Worm (Caenorhabditis elegans) whole organism, L2 larva: Measurements from ENCODE around the gene D1079.1.

Experiments
- C34F6.9 ChIP-seq: fragments of 150-350 bp; optimal IDR thresholded peaks from 2 replicates; lab custom pipeline; 2014; ENCODE audit warnings: missing biosample characterization, missing genetic modification characterization
- Y55F3AM.14 ChIP-seq: fragments of 200-800 bp; sonication (Bioruptor generic); optimal IDR thresholded peaks from 2 replicates; lab custom pipeline; 2018; ENCODE audit warnings: mild to moderate bottlenecking, missing genetic modification characterization, missing compliant biosample characterization
- alr-1 ChIP-seq: fragments of 150-350 bp; optimal IDR thresholded peaks from 2 replicates; lab custom pipeline; 2014; ENCODE audit warnings: missing biosample characterization, missing genetic modification characterization
- ama-1 ChIP-seq: fragments of 150-350 bp; optimal IDR thresholded peaks from 2 replicates; lab custom pipeline; 2018; ENCODE audit warnings: inconsistent platforms
- blmp-1 ChIP-seq: sonication (generic microtip); optimal IDR thresholded peaks from 2 replicates; lab custom pipeline; 2017; ENCODE audit warnings: missing genetic modification characterization, mild to moderate bottlenecking, missing compliant biosample characterization, antibody characterized with exemption, moderate library complexity; ENCODE audit not compliant: insufficient read depth
- ceh-82 ChIP-seq: fragments of 150-350 bp; optimal IDR thresholded peaks from 2 replicates; lab custom pipeline; 2014; ENCODE audit warnings: missing biosample characterization, missing genetic modification characterization
- crh-2 ChIP-seq: sonication (generic microtip); optimal IDR thresholded peaks from 2 replicates; lab custom pipeline; 2017; ENCODE audit warnings: missing biosample characterization, missing genetic modification characterization
- dmd-4 ChIP-seq: sonication (generic microtip); optimal IDR thresholded peaks from 2 replicates; lab custom pipeline; 2017; ENCODE audit warnings: missing biosample characterization, missing genetic modification characterization
- egl-27 ChIP-seq: sonication (generic microtip); optimal IDR thresholded peaks from 3 replicates; lab custom pipeline; 2017; ENCODE audit warnings: missing biosample characterization, missing genetic modification reagents, missing genetic modification characterization
- elt-1 ChIP-seq: fragments of 150-350 bp; optimal IDR thresholded peaks from 2 replicates; lab custom pipeline; 2014; ENCODE audit warnings: missing biosample characterization, missing genetic modification characterization
- fos-1 ChIP-seq: fragments of 150-350 bp; optimal IDR thresholded peaks from 2 replicates; lab custom pipeline; 2014; ENCODE audit warnings: missing biosample characterization, missing genetic modification characterization
- gmeb-1 ChIP-seq: fragments of 150-350 bp; optimal IDR thresholded peaks from 2 replicates; lab custom pipeline; 2014; ENCODE audit warnings: missing biosample characterization, missing genetic modification characterization
- lin-13 ChIP-seq: fragments of 150-350 bp; optimal IDR thresholded peaks from 2 replicates; lab custom pipeline; 2014; ENCODE audit warnings: missing biosample characterization, missing genetic modification reagents, missing genetic modification characterization
- lin-39 ChIP-seq: fragments of 150-350 bp; optimal IDR thresholded peaks from 2 replicates; lab custom pipeline; 2014; ENCODE audit warnings: missing biosample characterization, missing genetic modification reagents, missing genetic modification characterization
- mab-5 ChIP-seq: fragments of 150-350 bp; optimal IDR thresholded peaks from 2 replicates; lab custom pipeline; 2014; ENCODE audit warnings: missing biosample characterization, missing genetic modification characterization
- mbf-1 ChIP-seq: sonication (generic microtip); optimal IDR thresholded peaks from 2 replicates; lab custom pipeline; 2017; ENCODE audit warnings: missing biosample characterization, missing genetic modification characterization
- mdl-1 ChIP-seq, 2 experiments: fragments of 150-350 bp in 1 of 2; sonication (generic microtip) in 1 of 2; optimal IDR thresholded peaks; 2 replicates each; lab custom pipeline; 2017; ENCODE audit warnings: missing biosample characterization in 2 of 2, missing genetic modification characterization in 2 of 2
- nhr-12 ChIP-seq: fragments of 150-350 bp; optimal IDR thresholded peaks from 2 replicates; lab custom pipeline; 2014; ENCODE audit warnings: missing biosample characterization, missing genetic modification characterization
- nhr-129 ChIP-seq: fragments of 150-350 bp; optimal IDR thresholded peaks from 2 replicates; lab custom pipeline; 2014; ENCODE audit warnings: missing biosample characterization, missing genetic modification characterization
- nhr-25 ChIP-seq: fragments of 150-350 bp; sonication (generic microtip); optimal IDR thresholded peaks from 3 replicates; lab custom pipeline; 2014; ENCODE audit warnings: missing biosample characterization, missing genetic modification characterization
- nhr-77 ChIP-seq: fragments of 150-350 bp; optimal IDR thresholded peaks from 2 replicates; lab custom pipeline; 2014; ENCODE audit warnings: missing biosample characterization, missing genetic modification characterization
- peb-1 ChIP-seq: fragments of 150-350 bp; optimal IDR thresholded peaks from 2 replicates; lab custom pipeline; 2014; ENCODE audit warnings: missing biosample characterization, missing genetic modification characterization
- sem-4 ChIP-seq: fragments of 150-350 bp; optimal IDR thresholded peaks from 2 replicates; lab custom pipeline; 2014; ENCODE audit warnings: missing biosample characterization, missing genetic modification reagents, missing genetic modification characterization
- sma-3 ChIP-seq: sonication (generic microtip); optimal IDR thresholded peaks from 2 replicates; lab custom pipeline; 2016; ENCODE audit warnings: missing genetic modification reagents, missing genetic modification characterization, missing compliant biosample characterization
- sma-9 ChIP-seq, 2 experiments: fragments of 150-350 bp in 1 of 2; sonication (generic microtip) in 1 of 2; optimal IDR thresholded peaks; 2 replicates each; lab custom pipeline; 2014 to 2016; ENCODE audit warnings: missing genetic modification characterization in 2 of 2, mild to moderate bottlenecking in 1 of 2, missing biosample characterization in 1 of 2, missing compliant biosample characterization in 1 of 2, missing genetic modification reagents in 1 of 2, moderate library complexity in 1 of 2
- snpc-4 ChIP-seq: fragments of 150-350 bp; optimal IDR thresholded peaks from 2 replicates; lab custom pipeline; 2014; ENCODE audit warnings: missing biosample characterization, missing genetic modification characterization
- unc-39 ChIP-seq: fragments of 150-350 bp; optimal IDR thresholded peaks from 2 replicates; lab custom pipeline; 2014; ENCODE audit warnings: missing biosample characterization, missing genetic modification characterization
- unc-55 ChIP-seq: fragments of 150-350 bp; sonication (generic microtip); optimal IDR thresholded peaks from 3 replicates; lab custom pipeline; 2014; ENCODE audit warnings: missing biosample characterization, missing genetic modification reagents, missing genetic modification characterization
- unc-62 ChIP-seq: fragments of 150-350 bp; optimal IDR thresholded peaks from 2 replicates; lab custom pipeline; 2014; ENCODE audit warnings: missing biosample characterization, missing genetic modification reagents, missing genetic modification characterization
- zag-1 ChIP-seq: fragments of 150-350 bp; optimal IDR thresholded peaks from 2 replicates; lab custom pipeline; 2014; ENCODE audit warnings: missing biosample characterization, missing genetic modification characterization
- ztf-1 ChIP-seq: fragments of 200-800 bp; sonication (Bioruptor generic); conservative IDR thresholded peaks from 2 replicates; pipeline ENCODE4 v1.3.6; 2022; ENCODE audit warnings: missing genetic modification characterization, missing compliant biosample characterization
- ztf-11 ChIP-seq: sonication (generic microtip); optimal IDR thresholded peaks from 2 replicates; lab custom pipeline; 2017; ENCODE audit warnings: missing biosample characterization, missing genetic modification characterization
- ztf-4 ChIP-seq: fragments of 150-350 bp; optimal IDR thresholded peaks from 2 replicates; lab custom pipeline; 2014; ENCODE audit warnings: missing biosample characterization, missing genetic modification characterization

The D1079.1 gene

DNA sequence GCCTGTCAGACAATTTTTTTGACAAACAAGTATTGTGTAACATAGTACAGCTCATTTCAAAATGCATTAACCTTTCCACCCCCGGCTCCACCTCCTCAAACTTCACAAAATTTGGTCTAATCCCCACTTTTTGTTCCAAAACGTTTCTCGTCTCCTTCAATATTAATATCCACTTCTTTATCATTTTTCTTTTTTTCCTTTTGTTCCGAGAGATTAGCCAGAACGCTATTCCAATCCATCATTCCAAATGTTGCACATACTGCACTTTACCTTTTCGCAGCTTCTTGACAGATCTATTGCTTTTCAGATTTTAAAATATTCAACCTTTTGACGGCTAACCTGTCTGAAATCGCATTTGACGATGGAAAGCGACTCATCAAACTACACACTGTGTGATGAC is at the start of gene D1079.1:
Gene D1079.1, plus strand, starts transcription at position 301 of the 400 bp plus-strand sequence.
- TF ChIP-seq blmp-1 (no peak), unc-55 (GFP tag; lab: Kevin White, UChicago) (peak; percentile 31)

DNA sequence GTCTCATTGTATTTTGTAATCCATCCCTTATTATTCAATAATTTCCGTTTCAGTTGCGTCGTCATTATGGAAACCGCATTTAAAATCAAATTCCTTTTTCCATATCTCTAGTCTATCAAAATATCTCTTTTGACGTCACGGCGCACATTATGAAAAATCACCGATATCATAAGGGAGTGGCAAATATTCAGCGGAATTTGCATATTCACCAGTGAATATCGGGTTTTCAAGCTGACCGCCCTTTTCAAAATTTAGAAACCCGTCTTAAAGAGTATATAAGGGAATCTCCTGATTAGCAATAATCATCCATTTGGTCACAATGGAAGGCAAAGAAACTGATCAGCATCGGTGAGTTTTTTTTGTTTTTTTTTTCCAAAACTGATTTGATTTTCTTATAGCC is 49.6 kb upstream of the D1079.1 start, which contains the start of gene col-165:
Gene col-165, plus strand, starts transcription at position 301 of the 400 bp plus-strand sequence.
- TF ChIP-seq snpc-4 (tag; lab: Kevin White, UChicago) = no peak
- TF ChIP-seq crh-2 = no peak
- TF ChIP-seq lin-13 = no peak
- TF ChIP-seq mbf-1 = no peak
- TF ChIP-seq ama-1 (lab: Kevin White, UChicago) = no peak
- TF ChIP-seq sma-3 (GFP tag; lab: Kevin White, UChicago) = no peak
- TF ChIP-seq zag-1 = no peak
- TF ChIP-seq gmeb-1 (tag; lab: Kevin White, UChicago) = no peak
- no peak for TF ChIP-seq mab-5 (tag; lab: Kevin White, UChicago)
- TF ChIP-seq ztf-1 (GFP tag; lab: Robert Waterston, UW) = no peak
- no peak for TF ChIP-seq dmd-4 (tag; lab: Kevin White, UChicago)
- no peak for TF ChIP-seq unc-39 (tag; lab: Kevin White, UChicago)

DNA sequence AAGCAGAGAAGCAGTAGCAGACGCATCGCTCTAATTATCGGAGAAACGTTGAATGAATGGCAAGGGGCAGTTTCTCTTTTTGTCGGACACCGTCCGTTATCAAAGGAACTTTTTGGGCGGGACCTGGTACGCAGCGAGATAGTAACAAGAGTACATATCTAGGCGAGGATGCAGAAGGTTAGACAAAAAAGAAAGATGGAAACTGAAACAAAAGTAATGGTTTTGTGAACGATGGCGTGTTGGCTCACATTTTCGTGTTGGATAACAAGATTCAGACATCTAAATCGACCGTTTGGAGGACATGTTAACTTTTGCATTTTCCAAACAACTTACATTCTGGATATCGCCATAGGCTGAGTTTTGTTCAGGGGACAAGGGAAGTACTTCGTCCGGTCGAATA is 45.5 kb upstream of the D1079.1 start, which contains the start of gene F14H12.6:
Gene F14H12.6, minus strand, starts transcription at position 101 of the 400 bp plus-strand sequence.
- no peak for TF ChIP-seq fos-1
- no peak for TF ChIP-seq elt-1 (tag; lab: Kevin White, UChicago)
- TF ChIP-seq nhr-77 = no peak
- no peak for TF ChIP-seq nhr-25 (tag; lab: Kevin White, UChicago)
- no peak for TF ChIP-seq lin-13
- no peak for TF ChIP-seq alr-1 (tag; lab: Kevin White, UChicago)
- TF ChIP-seq nhr-12 = no peak
- no peak for TF ChIP-seq sem-4 (tag; lab: Kevin White, UChicago)
- no peak for TF ChIP-seq snpc-4 (tag; lab: Kevin White, UChicago)
- no peak for TF ChIP-seq ztf-4 (tag; lab: Kevin White, UChicago)
- no peak for TF ChIP-seq dmd-4 (tag; lab: Kevin White, UChicago)
- no peak for TF ChIP-seq sma-9 (GFP tag; optimal IDR thresholded peaks at IDR 0.05; lab: Kevin White, UChicago)
- no peak for TF ChIP-seq sma-9 (tag; optimal IDR thresholded peaks at IDR 0.05; lab: Kevin White, UChicago)

DNA sequence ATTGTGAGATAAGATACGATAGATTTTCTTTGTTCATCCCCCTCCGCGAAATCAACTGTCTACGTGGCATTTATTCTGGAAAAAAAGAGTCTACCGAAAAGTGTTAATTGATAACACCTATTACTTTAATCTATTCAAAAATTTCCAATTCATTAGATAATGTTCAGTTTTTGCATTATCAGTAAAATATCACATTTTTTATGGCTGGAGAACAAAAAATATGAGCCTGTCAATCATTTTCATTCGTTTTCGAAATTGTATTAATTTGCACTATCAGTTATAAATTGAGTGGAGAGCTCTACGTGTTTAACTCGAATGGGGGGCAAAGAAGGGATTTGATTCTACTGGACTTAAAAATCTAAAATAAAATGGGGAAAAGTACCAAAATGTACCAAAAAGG is 43.9 kb upstream of the D1079.1 start:
- TF ChIP-seq ceh-82 (no peak), mdl-1 (tag; optimal IDR thresholded peaks at IDR 0.05; lab: Kevin White, UChicago) (no peak)
- TF ChIP-seq, all 48 proteins: peak for 0

DNA sequence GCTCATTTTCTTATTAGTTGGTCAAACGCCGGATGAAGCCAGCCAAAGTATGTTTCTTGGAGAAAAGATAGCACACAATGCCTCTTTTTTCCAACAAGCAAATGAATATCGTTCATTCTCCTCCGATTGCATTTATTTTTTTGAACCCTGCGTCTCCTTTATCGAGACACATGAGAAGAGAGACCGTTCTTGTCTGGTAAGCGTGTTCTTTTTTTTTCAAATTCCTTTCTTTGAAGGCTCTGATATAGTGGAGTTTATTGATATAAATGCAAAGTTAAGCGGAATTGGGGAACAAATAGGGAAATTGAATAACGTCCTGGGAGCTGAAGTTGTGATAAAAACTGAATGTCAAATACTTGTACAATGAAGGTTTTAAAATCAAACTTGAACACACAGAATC is 40.4 kb upstream of the D1079.1 start, which contains the start of gene F14H12.7:
Gene F14H12.7, minus strand, starts transcription at position 101 of the 400 bp plus-strand sequence.
- no peak for TF ChIP-seq dmd-4 (tag; lab: Kevin White, UChicago)
- no peak for TF ChIP-seq gmeb-1 (tag; lab: Kevin White, UChicago)
- no peak for TF ChIP-seq alr-1 (tag; lab: Kevin White, UChicago)
- TF ChIP-seq crh-2 = no peak
- TF ChIP-seq C34F6.9 = no peak
- TF ChIP-seq egl-27 (tag; lab: Kevin White, UChicago) = no peak
- no peak for TF ChIP-seq ceh-82
- TF ChIP-seq nhr-129 (tag; lab: Kevin White, UChicago) = no peak
- no peak for TF ChIP-seq sem-4 (tag; lab: Kevin White, UChicago)
- no peak for TF ChIP-seq peb-1

DNA sequence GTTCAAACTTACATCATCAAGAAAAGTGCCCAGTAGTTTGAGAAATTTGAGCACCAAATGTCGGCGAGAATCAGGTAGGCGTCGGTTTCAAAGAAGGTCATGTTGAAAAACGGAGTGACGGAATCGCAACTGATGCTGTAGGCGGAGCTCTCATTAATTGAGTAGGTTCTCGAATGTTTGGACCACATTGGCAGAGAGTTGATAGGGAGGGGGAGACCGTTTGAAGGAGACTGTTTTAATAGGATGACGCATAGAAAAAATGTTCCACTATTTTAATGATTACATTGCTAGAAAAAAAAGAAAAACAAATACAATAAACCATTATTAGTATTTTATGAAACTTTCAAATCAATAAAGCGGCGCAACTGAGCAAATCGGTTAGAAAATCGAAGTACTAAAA is 39.8 kb upstream of the D1079.1 start, which contains the start of gene F14H12.17:
Gene F14H12.17, minus strand, starts transcription at position 101 of the 400 bp plus-strand sequence.
- TF ChIP-seq ceh-82 (no peak), Y55F3AM.14 (no peak), unc-55 (GFP tag; lab: Kevin White, UChicago) (no peak), sma-9 (GFP tag; optimal IDR thresholded peaks at IDR 0.05; lab: Kevin White, UChicago) (no peak), sma-9 (tag; optimal IDR thresholded peaks at IDR 0.05; lab: Kevin White, UChicago) (no peak), lin-13 (no peak), alr-1 (tag; lab: Kevin White, UChicago) (no peak), unc-62 (GFP tag; lab: Kevin White, UChicago) (no peak), dmd-4 (tag; lab: Kevin White, UChicago) (no peak), peb-1 (no peak), ztf-1 (GFP tag; lab: Robert Waterston, UW) (no peak), nhr-12 (no peak), lin-39 (tag; lab: Kevin White, UChicago) (no peak), ztf-11 (tag; lab: Kevin White, UChicago) (no peak), mbf-1 (no peak)
